Fruit fly (Drosophila melanogaster) whole organism, adult: ENCODE measurements around the gene Ugt36A1.

Experiments
- CG1620 ChIP-seq: fragments of 200-800 bp; sonication (Bioruptor generic); optimal IDR thresholded peaks from 2 replicates; lab custom pipeline; 2016; ENCODE audit warnings: missing biosample characterization, missing genetic modification characterization
- cic ChIP-seq: fragments of 200-800 bp; sonication (Bioruptor generic); optimal IDR thresholded peaks from 2 replicates; lab custom pipeline; 2017; ENCODE audit warnings: missing biosample characterization, mild to moderate bottlenecking, missing genetic modification characterization, moderate library complexity

- TF ChIP-seq cic (GFP tag; lab: Kevin White, UChicago) = no peak
- TF ChIP-seq CG1620 (GFP tag; lab: Kevin White, UChicago) = no peak
These were observed 47.4 kb upstream of the Ugt36A1 start for dm6 chr2L:3571457-3571856.
